Fruit fly (Drosophila melanogaster): ENCODE results near the gene nullo.

Gene nullo

dm6 chrX:7014931-7015428 lies 34.3 kb upstream of the nullo start (continued):
- no peak for TF ChIP-seq fd64A (GFP tag; optimal IDR thresholded peaks at IDR 0.05)
- peak; percentile 47 to 79 for TF ChIP-seq dpn (GFP tag; optimal IDR thresholded peaks at IDR 0.05)
- TF ChIP-seq schlank (tag; optimal IDR thresholded peaks at IDR 0.05) = no peak
- no peak for TF ChIP-seq Hr39 (optimal IDR thresholded peaks at IDR 0.05)
- peak; percentile 19 for TF ChIP-seq phol (tag; optimal IDR thresholded peaks at IDR 0.05)
- peak; percentile 45; the same call in 2 of the 3 replicates for TF ChIP-seq CG11093 (GFP tag; IDR thresholded peaks at IDR 0.05)
- peak; percentile 31 for TF ChIP-seq Blimp-1 (GFP tag; optimal IDR thresholded peaks at IDR 0.05)
- peak; percentile 71 for TF ChIP-seq ci (GFP tag; IDR thresholded peaks at IDR 0.05)
- TF ChIP-seq cas (GFP tag; IDR thresholded peaks at IDR 0.05) = no peak
- no peak for TF ChIP-seq nau (GFP tag; optimal IDR thresholded peaks at IDR 0.05)
- TF ChIP-seq CG32767 (GFP tag; IDR thresholded peaks at IDR 0.05) = no peak
- TF ChIP-seq CG8388 (GFP tag; optimal IDR thresholded peaks at IDR 0.05) = peak; percentile 39
- TF ChIP-seq CG8281 (tag; optimal IDR thresholded peaks at IDR 0.05) = no peak
- peak; percentile 79; the same call in 2 of the 4 replicates for TF ChIP-seq chinmo (GFP tag; IDR thresholded peaks at IDR 0.05; ENCODE audit: partially characterized antibody)
- TF ChIP-seq lbe (GFP tag; optimal IDR thresholded peaks at IDR 0.05) = no peak
- TF ChIP-seq CG34224 (GFP tag; IDR thresholded peaks at IDR 0.05; ENCODE audit: partially characterized antibody) = peak; percentile 69
- TF ChIP-seq Dek (tag; optimal IDR thresholded peaks at IDR 0.05) = peak; percentile 35
- peak in 1 of 2 experiments; percentile 50 for TF ChIP-seq Eip74EF (GFP tag; optimal IDR thresholded peaks at IDR 0.05)
- TF ChIP-seq CG16815 (GFP tag; optimal IDR thresholded peaks at IDR 0.05) = no peak
- peak; percentile 34 for TF ChIP-seq CG17359 (tag; optimal IDR thresholded peaks at IDR 0.05)
- TF ChIP-seq Nf-YA (GFP tag; IDR thresholded peaks at IDR 0.05) = peak; percentile 35; the same call in 1 of the 2 replicates
- peak; percentile 15; the same call in 1 of the 2 replicates for TF ChIP-seq Taf1 (GFP tag; IDR thresholded peaks at IDR 0.05)
- no peak for TF ChIP-seq CG1529 (GFP tag; optimal IDR thresholded peaks at IDR 0.05)
- TF ChIP-seq stwl (tag; optimal IDR thresholded peaks at IDR 0.05) = peak; percentile 58
- peak; percentile 58; the same call in 1 of the 2 replicates for TF ChIP-seq tna (GFP tag; IDR thresholded peaks at IDR 0.05; ENCODE audit: partially characterized antibody)
- TF ChIP-seq btn (GFP tag; optimal IDR thresholded peaks at IDR 0.05) = no peak
- peak; percentile 38 for TF ChIP-seq CG18262 (tag; optimal IDR thresholded peaks at IDR 0.05)
- TF ChIP-seq CG31388 (GFP tag; optimal IDR thresholded peaks at IDR 0.05) = no peak
- no peak for TF ChIP-seq Hey (tag; optimal IDR thresholded peaks at IDR 0.05)
- peak; percentile 61 for TF ChIP-seq CG11504 (tag; optimal IDR thresholded peaks at IDR 0.05)
- no peak for TF ChIP-seq CG11398 (GFP tag; optimal IDR thresholded peaks at IDR 0.05)
- TF ChIP-seq CG9609 (GFP tag; optimal IDR thresholded peaks at IDR 0.05) = no peak
- no peak for TF ChIP-seq CG4617 (GFP tag; optimal IDR thresholded peaks at IDR 0.05; ENCODE audit: borderline replicate concordance)
- peak; percentile 77 for TF ChIP-seq CG32532 (GFP tag; IDR thresholded peaks at IDR 0.05)
- peak; percentile 30 for TF ChIP-seq pnt (GFP tag; optimal IDR thresholded peaks at IDR 0.05)
- TF ChIP-seq CG9727 (GFP tag; optimal IDR thresholded peaks at IDR 0.05) = peak; percentile 25
- TF ChIP-seq tll (GFP tag; optimal IDR thresholded peaks at IDR 0.05) = no peak
- TF ChIP-seq az2 (GFP tag; optimal IDR thresholded peaks at IDR 0.05) = peak; percentile 46
- peak; percentile 28; the same call in 2 of the 3 replicates for TF ChIP-seq CG14050 (GFP tag; IDR thresholded peaks at IDR 0.05)
- no peak for TF ChIP-seq NC2α (GFP tag; optimal IDR thresholded peaks at IDR 0.05)
- TF ChIP-seq CG7357 (GFP tag; IDR thresholded peaks at IDR 0.05) = no peak
- 0 out of 3 replicates have a peak, but pooled peaks have one; percentile 6 for TF ChIP-seq ken (GFP tag; IDR thresholded peaks at IDR 0.05)
- TF ChIP-seq Bdp1 (GFP tag; optimal IDR thresholded peaks at IDR 0.05) = no peak
- TF ChIP-seq tap (tag; optimal IDR thresholded peaks at IDR 0.05) = no peak
- no peak; the same call in 1 of the 2 replicates for TF ChIP-seq stc (GFP tag; IDR thresholded peaks at IDR 0.05)
- peak in 1 of 2 experiments; percentile 3 for TF ChIP-seq pan (optimal IDR thresholded peaks at IDR 0.05)
- TF ChIP-seq pan (GFP tag; optimal IDR thresholded peaks at IDR 0.05 in 1 of 2, IDR thresholded peaks at IDR 0.05 in 1 of 2) = peak in 1 of 2 experiments; percentile 60
- peak; percentile 17 for TF ChIP-seq cwo (GFP tag; optimal IDR thresholded peaks at IDR 0.05)
- peak; percentile 44 for TF ChIP-seq CG7987 (GFP tag; optimal IDR thresholded peaks at IDR 0.05)
- no peak for TF ChIP-seq CG11696 (GFP tag; IDR thresholded peaks at IDR 0.05)
